Fruit fly (Drosophila melanogaster) whole organism, wandering third instar larva: Measurements from ENCODE around the gene Swip-1.

ENCODE experiments used
- Abd-B ChIP-seq: fragments of >200 bp; optimal IDR thresholded peaks from 2 replicates; lab custom pipeline; 2017; ENCODE audit warnings: missing biosample characterization, missing genetic modification characterization
- Dif ChIP-seq: fragments of 200-275, 200-300 bp; sonication (Bioruptor generic); optimal IDR thresholded peaks from 2 replicates; lab custom pipeline; 2018; ENCODE audit warnings: missing biosample characterization, missing genetic modification characterization; ENCODE audit not compliant: partially characterized antibody
- GATAd ChIP-seq: sonication (Bioruptor generic); optimal IDR thresholded peaks from 2 replicates; lab custom pipeline; 2016; ENCODE audit warnings: missing biosample characterization, missing genetic modification characterization
- Hr83 ChIP-seq: fragments of 200-300 bp; sonication (Bioruptor generic); optimal IDR thresholded peaks from 2 replicates; lab custom pipeline; 2016; ENCODE audit warnings: missing biosample characterization, mild to moderate bottlenecking, missing genetic modification characterization, moderate library complexity; ENCODE audit not compliant: poor library complexity, severe bottlenecking
- Mio ChIP-seq: sonication (Bioruptor generic); optimal IDR thresholded peaks from 2 replicates; lab custom pipeline; 2016; ENCODE audit warnings: missing biosample characterization, missing genetic modification characterization
- br ChIP-seq: fragments of 200-800 bp; sonication (Bioruptor generic); optimal IDR thresholded peaks from 2 replicates; lab custom pipeline; 2016; ENCODE audit warnings: missing biosample characterization, missing genetic modification characterization
- dsf ChIP-seq: sonication (Bioruptor generic); optimal IDR thresholded peaks from 2 replicates; lab custom pipeline; 2016; ENCODE audit warnings: missing biosample characterization, missing genetic modification characterization, borderline replicate concordance
- fru ChIP-seq: fragments of 200-800 bp; sonication (Bioruptor generic); optimal IDR thresholded peaks from 3 replicates; lab custom pipeline; 2016; ENCODE audit warnings: missing biosample characterization, mild to moderate bottlenecking, missing genetic modification characterization
- jim ChIP-seq: fragments of 175-275, 200-325 bp; sonication (Bioruptor generic); optimal IDR thresholded peaks from 2 replicates; lab custom pipeline; 2016; ENCODE audit warnings: missing biosample characterization, mild to moderate bottlenecking, missing genetic modification characterization
- lola ChIP-seq: fragments of >200 bp; optimal IDR thresholded peaks from 2 replicates; lab custom pipeline; 2017; ENCODE audit warnings: missing biosample characterization, missing genetic modification characterization
- pan ChIP-seq: fragments of >200 bp; optimal IDR thresholded peaks from 2 replicates; lab custom pipeline; 2017
- psq ChIP-seq: fragments of 200-800 bp; sonication (Bioruptor generic); optimal IDR thresholded peaks from 3 replicates; lab custom pipeline; 2017; ENCODE audit warnings: missing biosample characterization, mild to moderate bottlenecking, missing genetic modification characterization, moderate library complexity
- tai ChIP-seq: sonication (Bioruptor generic); optimal IDR thresholded peaks from 2 replicates; lab custom pipeline; 2016; ENCODE audit warnings: missing biosample characterization, missing genetic modification characterization
- usp ChIP-seq: fragments of >200 bp; optimal IDR thresholded peaks from 2 replicates; lab custom pipeline; 2017; ENCODE audit warnings: missing biosample characterization, missing genetic modification characterization

dm6 chr2L:19009130-19009529 lies 22.1 kb upstream of the Swip-1 start, which contains the start of gene RpL30:
- TF ChIP-seq Dif (GFP tag; lab: Kevin White, UChicago) (peak; percentile 49), fru (GFP tag; lab: Kevin White, UChicago) (peak; percentile 81), tai (GFP tag; lab: Kevin White, UChicago) (no peak), jim (no peak), Mio (GFP tag; lab: Kevin White, UChicago) (peak; percentile 71), Hr83 (GFP tag; lab: Kevin White, UChicago) (peak; percentile 85), br (GFP tag; lab: Kevin White, UChicago) (peak; percentile 90), dsf (GFP tag; lab: Kevin White, UChicago) (peak; percentile 22), psq (GFP tag; lab: Kevin White, UChicago) (peak; percentile 56), pan (lab: Kevin White, UChicago) (no peak), usp (GFP tag; lab: Kevin White, UChicago) (no peak), GATAd (GFP tag; lab: Kevin White, UChicago) (no peak), lola (no peak), Abd-B (no peak)
